Fruit fly (Drosophila melanogaster) whole organism, adult: ENCODE results near the gene CG15347.

Experiments
- CG11617 ChIP-seq: fragments of 200-800 bp; sonication (Bioruptor generic); optimal IDR thresholded peaks from 2 replicates; lab custom pipeline; 2017; ENCODE audit warnings: mild to moderate bottlenecking, missing biosample characterization, missing genetic modification reagents, missing genetic modification characterization
- CG12768 ChIP-seq: fragments of 200-800 bp; sonication (Bioruptor generic); optimal IDR thresholded peaks from 2 replicates; lab custom pipeline; 2017; ENCODE audit warnings: missing biosample characterization, missing genetic modification characterization, mild to moderate bottlenecking, moderate library complexity, missing genetic modification reagents
- CG14711 ChIP-seq: fragments of 200-800 bp; sonication (Bioruptor generic); optimal IDR thresholded peaks from 2 replicates; lab custom pipeline; 2018; ENCODE audit warnings: missing biosample characterization, mild to moderate bottlenecking, missing genetic modification characterization, moderate library complexity
- CG1620 ChIP-seq: fragments of 200-800 bp; sonication (Bioruptor generic); optimal IDR thresholded peaks from 2 replicates; lab custom pipeline; 2016; ENCODE audit warnings: missing biosample characterization, missing genetic modification characterization
- CG33017 ChIP-seq: fragments of 200-800 bp; sonication (Bioruptor generic); optimal IDR thresholded peaks from 2 replicates; lab custom pipeline; 2018; ENCODE audit warnings: missing biosample characterization, mild to moderate bottlenecking, missing genetic modification characterization, moderate library complexity
- CG5204 ChIP-seq: fragments of 200-800 bp; sonication (Bioruptor generic); optimal IDR thresholded peaks from 2 replicates; lab custom pipeline; 2016; ENCODE audit warnings: missing biosample characterization, missing genetic modification characterization
- CG7045 ChIP-seq: fragments of 200-800 bp; sonication (Bioruptor generic); optimal IDR thresholded peaks from 2 replicates; lab custom pipeline; 2017; ENCODE audit warnings: missing biosample characterization, mild to moderate bottlenecking, missing genetic modification characterization
- CG7101 ChIP-seq: fragments of 200-800 bp; sonication (Bioruptor generic); optimal IDR thresholded peaks from 2 replicates; lab custom pipeline; 2018; ENCODE audit warnings: missing biosample characterization, mild to moderate bottlenecking, missing genetic modification characterization, moderate library complexity
- Clk ChIP-seq: fragments of 200-800 bp; sonication (Bioruptor generic); optimal IDR thresholded peaks from 2 replicates; lab custom pipeline; 2017; ENCODE audit warnings: missing biosample characterization, missing genetic modification characterization
- Crg-1 ChIP-seq: fragments of 200-800 bp; sonication (Bioruptor generic); optimal IDR thresholded peaks from 2 replicates; lab custom pipeline; 2016; ENCODE audit warnings: missing biosample characterization, missing genetic modification characterization
- Hr96 ChIP-seq: fragments of 200-800 bp; sonication (Bioruptor generic); optimal IDR thresholded peaks from 2 replicates; lab custom pipeline; 2016; ENCODE audit warnings: missing biosample characterization, missing genetic modification characterization
- Mnt ChIP-seq: fragments of 200-800 bp; sonication (Bioruptor generic); optimal IDR thresholded peaks from 2 replicates; lab custom pipeline; 2016; ENCODE audit warnings: missing biosample characterization, mild to moderate bottlenecking, missing genetic modification characterization
- bab1 ChIP-seq: fragments of 200-800 bp; sonication (Bioruptor generic); optimal IDR thresholded peaks from 3 replicates; lab custom pipeline; 2019; ENCODE audit warnings: missing biosample characterization, mild to moderate bottlenecking, missing genetic modification characterization, moderate library complexity
- cic ChIP-seq: fragments of 200-800 bp; sonication (Bioruptor generic); optimal IDR thresholded peaks from 2 replicates; lab custom pipeline; 2017; ENCODE audit warnings: missing biosample characterization, mild to moderate bottlenecking, missing genetic modification characterization, moderate library complexity
- cnc ChIP-seq, 2 experiments: fragments of >200 bp; optimal IDR thresholded peaks; 2 replicates each; lab custom pipeline; 2017
- kay ChIP-seq: fragments of 200-800 bp; sonication (Bioruptor generic); peaks from one replicate; lab custom pipeline; 2016; ENCODE audit warnings: missing biosample characterization, missing genetic modification characterization, borderline replicate concordance
- ovo ChIP-seq: fragments of 200-800 bp; sonication (Bioruptor generic); optimal IDR thresholded peaks from 2 replicates; lab custom pipeline; 2016; ENCODE audit warnings: missing biosample characterization, missing genetic modification characterization
- pad ChIP-seq: fragments of 200-800 bp; sonication (Bioruptor generic); optimal IDR thresholded peaks from 3 replicates; lab custom pipeline; 2017; ENCODE audit warnings: missing biosample characterization, missing genetic modification characterization, mild to moderate bottlenecking, moderate library complexity, missing genetic modification reagents
- tj ChIP-seq: fragments of 200-800 bp; sonication (Bioruptor generic); optimal IDR thresholded peaks from 3 replicates; lab custom pipeline; 2017; ENCODE audit warnings: missing biosample characterization, mild to moderate bottlenecking, missing genetic modification characterization, moderate library complexity
- toe ChIP-seq: fragments of 200-800 bp; sonication (Bioruptor generic); optimal IDR thresholded peaks from 2 replicates; lab custom pipeline; 2016; ENCODE audit warnings: missing biosample characterization, missing genetic modification characterization

Gene CG15347

DNA sequence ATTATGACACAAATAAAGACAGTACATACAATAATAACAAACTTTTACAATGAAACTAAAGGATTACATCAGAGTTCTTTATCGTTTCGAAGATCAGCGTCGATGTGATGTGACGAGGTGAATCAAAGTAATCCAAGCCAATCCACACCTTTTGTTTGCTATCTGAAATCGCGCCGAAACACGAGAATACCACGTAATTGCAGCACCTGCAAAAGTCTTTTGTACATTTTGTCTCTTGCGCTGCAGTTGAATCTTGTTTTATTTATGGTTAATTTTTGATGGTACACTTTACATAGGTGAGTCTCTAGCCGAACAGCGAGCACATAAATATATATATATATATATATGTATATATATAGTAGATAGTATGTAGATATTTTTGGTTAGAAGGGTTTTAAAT is 24.1 kb upstream of the CG15347 start:
- TF ChIP-seq kay (GFP tag; lab: Kevin White, UChicago), result no peak
- peak; percentile 32 for TF ChIP-seq tj (GFP tag; lab: Kevin White, UChicago)
- TF ChIP-seq bab1 (GFP tag; lab: Kevin White, UChicago), result peak; percentile 93
- no peak for TF ChIP-seq CG11617

DNA sequence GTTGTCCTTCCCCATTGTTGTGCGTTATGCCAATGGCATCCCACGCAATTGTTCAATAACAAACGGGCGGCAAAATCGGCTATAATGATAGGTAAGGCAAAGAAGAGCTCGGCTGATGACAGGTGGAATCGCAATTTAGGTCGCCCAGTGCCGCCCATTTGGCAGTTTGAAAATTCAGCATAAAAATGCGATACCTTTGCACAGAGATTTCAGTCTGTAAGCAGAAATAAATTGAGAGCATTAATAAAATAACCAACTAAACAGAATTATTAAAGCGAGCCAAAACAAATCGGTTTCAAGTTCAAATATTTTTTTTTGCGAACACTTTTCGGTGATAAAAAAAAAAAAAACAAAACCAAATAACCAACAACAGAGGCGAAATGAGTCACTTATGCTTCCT is 23.0 kb upstream of the CG15347 start, which contains the start of gene CG33223:
Gene CG33223, minus strand, starts transcription at position 215 of the 400 bp plus-strand sequence.
- TF ChIP-seq bab1 (GFP tag; lab: Kevin White, UChicago) (peak; percentile 81), Hr96 (no peak), tj (GFP tag; lab: Kevin White, UChicago) (peak; percentile 92), CG1620 (peak; percentile 10), CG33017 (tag; lab: Kevin White, UChicago) (no peak)

DNA sequence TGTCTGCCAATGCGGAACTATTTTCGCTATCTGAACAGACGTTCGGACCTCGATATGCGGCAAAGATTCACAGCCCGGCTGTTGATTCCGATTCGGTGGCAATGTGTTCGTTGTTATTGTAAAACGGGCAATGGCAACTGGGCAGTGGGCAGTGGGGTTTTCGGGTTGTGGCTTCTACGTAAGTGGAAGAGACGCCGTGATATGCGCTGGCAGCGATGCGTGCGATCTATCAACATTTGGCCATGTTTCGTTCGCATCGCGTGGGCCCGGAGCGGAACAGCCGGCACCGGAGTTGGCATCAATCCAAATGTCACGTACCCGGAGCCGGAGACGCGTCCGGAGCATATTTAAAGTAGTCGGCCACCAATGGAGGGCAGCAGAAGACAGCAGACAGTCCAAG is 20.8 kb upstream of the CG15347 start, which contains the start of gene Cp38:
Gene Cp38, plus strand, starts transcription at position 376 of the 400 bp plus-strand sequence.
- TF ChIP-seq CG5204 (GFP tag; lab: Kevin White, UChicago), result no peak
- TF ChIP-seq tj (GFP tag; lab: Kevin White, UChicago), result peak; percentile 8
- no peak for TF ChIP-seq CG12768
- TF ChIP-seq CG7101, result no peak
- no peak for TF ChIP-seq Mnt (GFP tag; lab: Kevin White, UChicago)
- TF ChIP-seq CG1620, result no peak
- TF ChIP-seq cic (GFP tag; lab: Kevin White, UChicago), result no peak
- TF ChIP-seq ovo (GFP tag; lab: Kevin White, UChicago), result no peak
- TF ChIP-seq toe (GFP tag; lab: Kevin White, UChicago), result no peak
- no peak for TF ChIP-seq CG7045 (GFP tag; lab: Kevin White, UChicago)
- no peak for TF ChIP-seq CG11617
- TF ChIP-seq bab1 (GFP tag; lab: Kevin White, UChicago), result peak; percentile 95
- TF ChIP-seq Clk (GFP tag; lab: Kevin White, UChicago), result no peak
- TF ChIP-seq kay (GFP tag; lab: Kevin White, UChicago), result no peak
- TF ChIP-seq Crg-1, result no peak
- TF ChIP-seq cnc (optimal IDR thresholded peaks at IDR 0.05; lab: Kevin White, UChicago), result no peak
- TF ChIP-seq CG33017 (tag; lab: Kevin White, UChicago), result no peak

DNA sequence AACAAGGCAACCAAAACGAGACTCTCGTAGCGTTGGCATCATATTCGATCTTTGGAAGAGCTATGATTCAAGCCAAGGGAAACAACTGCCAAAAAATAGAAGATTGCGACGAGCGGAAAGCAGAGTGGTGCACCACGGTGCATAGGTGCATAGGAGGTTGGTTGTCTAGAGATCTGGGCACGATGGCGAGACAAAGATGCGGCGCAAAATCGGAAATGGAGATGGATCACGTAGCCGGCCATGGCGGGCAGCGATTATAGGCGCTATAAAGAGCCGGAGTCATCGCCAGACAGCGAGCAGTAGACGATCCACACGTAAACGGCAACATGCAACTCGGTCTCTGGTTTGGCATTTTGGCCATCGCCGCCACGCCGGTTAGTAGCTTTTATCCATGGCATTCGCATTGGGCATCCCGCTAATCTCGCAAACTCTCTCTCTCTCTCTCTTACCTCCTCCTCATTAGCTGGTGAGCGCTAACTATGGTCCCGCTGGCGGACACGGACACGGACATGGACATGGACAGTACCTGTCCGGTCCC is 18.4 kb upstream of the CG15347 start, which contains the start of gene Cp36:
Gene Cp36, plus strand, starts transcription at position 289 of the 538 bp plus-strand sequence.
- TF ChIP-seq bab1 (GFP tag; lab: Kevin White, UChicago) (peak; percentile 94), Crg-1 (peak; percentile 81), ovo (GFP tag; lab: Kevin White, UChicago) (no peak), CG1620 (peak; percentile 65)

DNA sequence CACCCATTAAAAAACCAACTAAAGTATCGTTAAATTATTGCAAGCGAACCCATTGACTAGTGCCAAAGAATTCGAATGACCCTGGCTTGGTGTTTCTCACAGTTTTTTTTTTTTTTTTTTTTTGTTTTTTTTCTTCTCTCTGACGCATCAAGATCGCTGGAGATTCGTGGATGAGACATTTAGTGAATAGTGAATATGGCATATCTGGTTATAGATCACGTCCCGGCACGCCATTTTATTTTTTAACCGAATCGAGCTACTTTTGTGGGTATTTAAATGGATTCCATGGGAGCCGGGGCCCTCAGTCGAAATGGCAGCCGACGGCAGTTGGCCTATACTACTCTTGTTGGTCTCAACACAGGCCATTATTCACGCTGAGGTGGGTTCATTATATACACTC is 16.1 kb upstream of the CG15347 start, which contains the start of gene Cp7Fc:
Gene Cp7Fc, plus strand, starts transcription at position 301 of the 400 bp plus-strand sequence.
- TF ChIP-seq ovo (GFP tag; lab: Kevin White, UChicago), result no peak
- peak; percentile 8 for TF ChIP-seq Crg-1
- no peak for TF ChIP-seq Mnt (GFP tag; lab: Kevin White, UChicago)
- no peak for TF ChIP-seq cic (GFP tag; lab: Kevin White, UChicago)
- peak; percentile 16 for TF ChIP-seq bab1 (GFP tag; lab: Kevin White, UChicago)
- no peak for TF ChIP-seq pad (GFP tag; lab: Kevin White, UChicago)
- TF ChIP-seq CG33017 (tag; lab: Kevin White, UChicago), result no peak
- TF ChIP-seq Hr96, result no peak

DNA sequence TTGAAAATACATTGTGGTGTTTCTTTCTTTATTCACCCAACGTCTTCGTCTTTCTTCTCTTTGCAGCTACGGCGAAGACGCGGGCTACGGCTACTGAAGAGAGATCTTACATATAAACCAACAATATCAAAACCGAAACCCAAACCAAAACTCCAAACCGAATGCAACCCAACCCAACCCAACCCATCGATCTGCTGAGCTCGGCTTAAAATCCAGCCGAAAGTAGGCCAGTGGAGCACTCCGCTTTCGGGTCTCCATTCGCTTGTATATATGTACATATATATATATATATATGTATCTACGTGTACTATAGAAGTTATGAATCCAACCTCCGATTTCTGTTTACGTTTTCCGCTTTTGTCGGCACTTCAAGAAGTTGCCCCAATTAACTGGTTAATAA is 15.0 kb upstream of the CG15347 start:
- TF ChIP-seq CG33017 (tag; lab: Kevin White, UChicago) (no peak), tj (GFP tag; lab: Kevin White, UChicago) (peak; percentile 93)

DNA sequence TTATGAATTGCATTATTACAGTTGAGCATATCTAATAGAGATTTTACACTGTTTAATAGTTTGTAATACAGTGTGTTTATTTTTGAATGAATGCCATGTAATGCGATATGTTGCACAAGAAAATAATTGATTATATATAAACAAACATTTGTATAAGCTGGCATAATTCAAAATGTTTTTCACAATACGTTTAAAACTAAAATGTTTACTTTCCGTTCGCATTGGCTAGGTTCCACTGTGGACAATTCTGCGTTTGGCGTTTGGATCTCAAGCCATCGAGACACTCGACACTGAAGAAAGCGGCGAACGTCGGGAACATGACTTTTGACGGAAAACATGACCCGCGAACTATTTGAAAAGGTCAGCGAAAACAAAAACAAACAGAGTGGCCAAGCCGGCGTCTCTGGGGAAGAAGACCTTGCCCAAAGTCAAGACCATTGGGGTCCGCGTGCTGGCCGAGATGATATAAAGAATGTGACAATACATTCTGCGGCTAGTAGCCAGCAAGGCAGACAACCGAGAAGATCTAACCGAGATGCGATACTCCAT is 12.7 kb upstream of the CG15347 start, which contains the start of gene Cp7Fb:
Gene Cp7Fb, plus strand, starts transcription at position 499 of the 549 bp plus-strand sequence.
- TF ChIP-seq Mnt (GFP tag; lab: Kevin White, UChicago), result no peak
- TF ChIP-seq Crg-1, result peak; percentile 56
- TF ChIP-seq pad (GFP tag; lab: Kevin White, UChicago), result no peak
- no peak for TF ChIP-seq CG33017 (tag; lab: Kevin White, UChicago)
- no peak for TF ChIP-seq toe (GFP tag; lab: Kevin White, UChicago)
- peak; percentile 35 for TF ChIP-seq CG14711 (tag; lab: Kevin White, UChicago)
- no peak for TF ChIP-seq CG7101
- TF ChIP-seq bab1 (GFP tag; lab: Kevin White, UChicago), result peak; percentile 99
- TF ChIP-seq tj (GFP tag; lab: Kevin White, UChicago), result peak; percentile 35
- TF ChIP-seq CG1620, result peak; percentile 50
- no peak for TF ChIP-seq kay (GFP tag; lab: Kevin White, UChicago)
- TF ChIP-seq Hr96, result no peak
